Fruit fly (Drosophila melanogaster): Measurements from ENCODE around the gene CG10702.
A peak's percentile ranks its signal among the peaks of the same experiment; 100 is the strongest.

CG10702 gene

DNA sequence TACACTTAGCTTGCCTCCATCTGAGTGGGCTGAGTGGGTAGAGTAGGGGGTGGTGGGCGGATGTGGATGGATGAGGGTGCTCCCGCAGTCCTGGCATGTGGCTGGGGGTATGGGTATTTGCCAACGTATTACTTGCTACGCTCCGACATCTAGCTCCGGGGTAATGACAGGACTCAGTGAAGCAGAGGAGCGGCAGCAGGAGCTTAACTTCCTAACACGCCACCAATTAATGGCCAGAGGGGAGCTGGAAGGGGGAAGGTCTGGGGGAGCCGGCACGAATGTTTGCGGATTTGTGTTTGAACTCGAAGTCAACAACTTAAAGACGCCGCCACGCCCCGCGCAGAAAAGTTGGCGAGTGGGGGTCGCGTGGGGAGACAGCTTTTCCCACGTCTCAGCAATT, 51.4 kb downstream of the CG10702 start:
- TF ChIP-seq CG10348 (GFP tag; IDR thresholded peaks at IDR 0.05) (no peak), CG13204 (GFP tag; optimal IDR thresholded peaks at IDR 0.05) (peak; percentile 16), CG8301 (tag; optimal IDR thresholded peaks at IDR 0.05) (no peak)

DNA sequence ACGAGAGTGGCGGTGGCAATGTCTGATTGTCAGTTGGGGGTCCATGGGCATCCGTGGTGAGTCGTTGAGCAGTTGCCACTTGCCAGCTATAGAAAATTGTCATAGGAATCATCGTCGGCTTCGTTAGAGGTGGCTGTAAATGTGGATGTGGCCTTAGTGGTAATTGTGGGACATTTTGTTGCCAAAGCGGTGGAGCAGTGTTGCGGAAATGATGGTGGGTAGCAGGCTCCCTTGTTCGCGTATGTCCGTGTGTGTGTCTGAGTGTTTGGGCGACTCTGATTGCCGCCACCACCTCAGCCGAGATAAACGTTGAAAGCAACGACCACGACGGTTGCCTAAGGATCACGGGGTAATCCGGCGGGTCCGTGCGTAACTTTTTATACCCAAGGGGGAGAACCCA, 52.6 kb downstream of the CG10702 start:
- TF ChIP-seq D1 (tag; optimal IDR thresholded peaks at IDR 0.05) (no peak), rn (GFP tag; IDR thresholded peaks at IDR 0.05) (no peak)

DNA sequence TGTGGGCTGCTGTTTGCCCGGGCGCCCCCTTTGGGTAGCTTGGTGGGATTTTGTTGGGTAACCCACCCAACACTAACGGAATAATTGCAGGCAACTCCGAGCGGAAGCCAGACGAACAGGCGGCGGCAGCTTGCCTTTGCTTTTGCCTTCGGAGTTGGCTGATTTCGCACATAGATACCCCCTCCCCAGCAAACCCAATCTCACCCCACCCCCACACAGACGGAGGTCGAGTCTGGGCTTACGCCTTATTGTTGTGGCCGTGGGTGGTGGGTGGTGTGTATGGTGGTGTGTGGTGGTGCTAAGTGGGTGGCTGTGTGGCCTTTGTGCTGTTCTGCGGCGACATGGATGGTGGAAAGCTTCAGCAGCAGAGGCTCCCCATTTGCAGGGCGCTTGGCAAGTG, 54.0 kb downstream of the CG10702 start:
- TF ChIP-seq Snoo (tag; optimal IDR thresholded peaks at IDR 0.05) (no peak), CG13204 (GFP tag; optimal IDR thresholded peaks at IDR 0.05) (peak; percentile 50), EcR (GFP tag; optimal IDR thresholded peaks at IDR 0.05) (no peak), Pif1A (GFP tag; optimal IDR thresholded peaks at IDR 0.05) (no peak), CG14655 (GFP tag; optimal IDR thresholded peaks at IDR 0.05) (no peak), CG10348 (GFP tag; IDR thresholded peaks at IDR 0.05) (no peak), CG8159 (tag; optimal IDR thresholded peaks at IDR 0.05) (no peak), rn (GFP tag; IDR thresholded peaks at IDR 0.05) (no peak), Pif1B (GFP tag; optimal IDR thresholded peaks at IDR 0.05) (no peak)

DNA sequence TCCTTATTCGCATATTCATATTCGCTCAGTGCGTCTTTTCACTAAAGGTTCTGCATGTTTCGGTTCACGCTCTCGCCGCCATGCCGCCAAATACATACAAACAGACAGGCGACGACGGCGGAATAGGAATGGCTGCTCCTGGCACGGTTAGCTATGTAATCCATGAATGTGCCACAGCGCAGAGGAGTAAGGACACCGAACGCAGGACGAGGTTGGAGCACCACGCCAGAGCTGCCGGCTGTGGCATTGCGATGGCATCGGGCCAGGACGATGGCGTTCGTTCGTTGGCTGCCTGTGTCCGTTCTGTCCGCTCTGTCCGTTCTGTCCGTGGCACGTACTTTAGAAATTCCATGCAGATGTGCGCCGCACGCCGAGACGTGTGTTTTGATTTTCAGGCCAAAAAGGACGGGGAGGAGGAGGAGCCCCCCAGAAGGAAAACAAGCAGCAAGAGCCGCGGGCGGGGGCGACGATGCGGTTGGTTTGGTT, 54.7 kb downstream of the CG10702 start:
- TF ChIP-seq Ets98B (GFP tag; IDR thresholded peaks at IDR 0.05) (no peak), CG15710 (tag; optimal IDR thresholded peaks at IDR 0.05) (no peak), CG12605 (GFP tag; IDR thresholded peaks at IDR 0.05) (no peak), Pif1B (GFP tag; optimal IDR thresholded peaks at IDR 0.05) (no peak), fd96Ca (GFP tag; IDR thresholded peaks at IDR 0.05) (no peak), CG32121 (GFP tag; IDR thresholded peaks at IDR 0.05) (no peak), Pif1A (GFP tag; optimal IDR thresholded peaks at IDR 0.05) (no peak), rn (GFP tag; IDR thresholded peaks at IDR 0.05) (no peak), CG8301 (tag; optimal IDR thresholded peaks at IDR 0.05) (no peak), CG17806 (tag; optimal IDR thresholded peaks at IDR 0.05) (no peak)

Measured in whole organism, pupa.